Fruit fly (Drosophila melanogaster) whole organism, pupa: ENCODE measurements around the gene M6.

Source experiments
- CG12605 ChIP-seq: fragments of 200-800 bp; sonication (Bioruptor generic); IDR thresholded peaks from 2 replicates; pipeline ENCODE4 v1.3.6; 2022; ENCODE audit warnings: missing biosample characterization, missing genetic modification characterization
- CG17806 ChIP-seq: fragments of 200-800 bp; sonication (Bioruptor generic); optimal IDR thresholded peaks from 2 replicates; lab custom pipeline; 2018; ENCODE audit warnings: missing biosample characterization, mild to moderate bottlenecking, missing genetic modification characterization, moderate library complexity
- CG32121 ChIP-seq: fragments of 200-800 bp; sonication (Bioruptor generic); IDR thresholded peaks from 2 replicates; pipeline ENCODE4 v1.3.6; 2022; ENCODE audit warnings: missing biosample characterization, missing genetic modification characterization
- CG4496 ChIP-seq: fragments of 200-800 bp; sonication (Bioruptor generic); IDR thresholded peaks from 3 replicates; pipeline ENCODE4 v1.3.6; 2022; ENCODE audit warnings: missing biosample characterization, missing genetic modification characterization
- CG8159 ChIP-seq: fragments of 200-800 bp; sonication (Bioruptor generic); optimal IDR thresholded peaks from 3 replicates; lab custom pipeline; 2018; ENCODE audit warnings: missing biosample characterization, mild to moderate bottlenecking, missing genetic modification characterization, moderate library complexity
- D1 ChIP-seq: fragments of 200-800 bp; sonication (Bioruptor generic); optimal IDR thresholded peaks from 2 replicates; lab custom pipeline; 2018; ENCODE audit warnings: missing biosample characterization, mild to moderate bottlenecking, missing genetic modification characterization, moderate library complexity
- Pif1A ChIP-seq: fragments of 200-800 bp; sonication (Bioruptor generic); optimal IDR thresholded peaks from 3 replicates; lab custom pipeline; 2016; ENCODE audit warnings: missing biosample characterization, missing genetic modification characterization

DNA sequence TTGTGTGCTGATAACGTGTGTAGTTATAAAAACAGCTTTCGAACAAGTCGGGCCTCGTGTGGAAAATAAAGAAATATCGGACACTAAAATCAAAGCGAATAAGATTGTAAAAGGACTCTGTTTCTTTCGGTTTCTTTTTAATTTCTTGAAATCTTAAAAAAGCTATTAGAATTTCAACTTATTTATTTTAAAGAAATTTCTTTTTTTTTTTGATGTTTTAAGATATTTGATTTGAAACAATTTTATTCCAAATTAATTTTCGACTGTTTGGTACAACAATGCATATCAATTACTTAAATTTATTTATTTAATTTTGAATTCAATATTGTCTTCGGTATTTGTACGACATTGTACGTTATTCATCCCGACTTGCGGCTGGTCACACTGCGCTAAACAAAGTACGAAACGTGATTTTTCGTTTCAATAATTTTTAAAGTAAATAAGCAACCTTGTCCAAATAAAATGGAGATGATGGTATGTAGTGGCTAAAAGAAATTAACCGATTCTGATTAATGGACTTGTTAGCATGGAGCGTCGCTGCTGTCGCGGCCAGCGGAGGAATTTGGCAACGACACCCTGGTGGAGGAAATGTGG is 14.8 kb upstream of the M6 start, which contains the start of the genes CG7202 and CG7519:
- TF ChIP-seq Pif1A (GFP tag; lab: Kevin White, UChicago) (no peak), CG17806 (no peak), CG32121 (GFP tag; lab: Robert Waterston, UW) (no peak), CG8159 (no peak), CG12605 (no peak), D1 (tag; lab: Kevin White, UChicago) (no peak), CG4496 (GFP tag; lab: Robert Waterston, UW) (no peak)
